Fruit fly (Drosophila melanogaster) whole organism, pupa: ENCODE data around the gene CG46448.
A peak's percentile ranks its signal among the peaks of the same experiment; 100 is the strongest.

Experiments used
- CG13204 ChIP-seq: fragments of 200-800 bp; sonication (Bioruptor generic); optimal IDR thresholded peaks from 2 replicates; lab custom pipeline; 2018; ENCODE audit warnings: missing biosample characterization, mild to moderate bottlenecking, missing genetic modification characterization, moderate library complexity
- CG32121 ChIP-seq: fragments of 200-800 bp; sonication (Bioruptor generic); IDR thresholded peaks from 2 replicates; pipeline ENCODE4 v1.3.6; 2022; ENCODE audit warnings: missing biosample characterization, missing genetic modification characterization
- CG8301 ChIP-seq: fragments of 200-800 bp; sonication (Bioruptor generic); optimal IDR thresholded peaks from 2 replicates; lab custom pipeline; 2018; ENCODE audit warnings: missing biosample characterization, mild to moderate bottlenecking, missing genetic modification characterization
- CG9948 ChIP-seq: fragments of 200-800 bp; sonication (Bioruptor generic); optimal IDR thresholded peaks from 2 replicates; lab custom pipeline; 2018; ENCODE audit warnings: missing biosample characterization, mild to moderate bottlenecking, missing genetic modification characterization, moderate library complexity
- D1 ChIP-seq: fragments of 200-800 bp; sonication (Bioruptor generic); optimal IDR thresholded peaks from 2 replicates; lab custom pipeline; 2018; ENCODE audit warnings: missing biosample characterization, mild to moderate bottlenecking, missing genetic modification characterization, moderate library complexity
- Pif1A ChIP-seq: fragments of 200-800 bp; sonication (Bioruptor generic); optimal IDR thresholded peaks from 3 replicates; lab custom pipeline; 2016; ENCODE audit warnings: missing biosample characterization, missing genetic modification characterization

- TF ChIP-seq CG9948 (peak; percentile 41), D1 (tag; lab: Kevin White, UChicago) (no peak), CG8301 (tag; lab: Kevin White, UChicago) (peak; percentile 20), CG32121 (GFP tag; lab: Robert Waterston, UW) (no peak), CG13204 (GFP tag; lab: Kevin White, UChicago) (no peak), Pif1A (peak; percentile 35)
These were observed 25.7 kb upstream of the CG46448 start for dm6 chr2L:2365655-2366214.
